Fruit fly (Drosophila melanogaster) whole organism, wandering third instar larva: Measurements from ENCODE around the gene TFAM.

Source experiments
- Abd-B ChIP-seq: fragments of >200 bp; optimal IDR thresholded peaks from 2 replicates; lab custom pipeline; 2017; ENCODE audit warnings: missing biosample characterization, missing genetic modification characterization
- CG32264 ChIP-seq: fragments of 200-800 bp; sonication (Bioruptor generic); optimal IDR thresholded peaks from 2 replicates; lab custom pipeline; 2016; ENCODE audit warnings: missing biosample characterization, missing genetic modification characterization
- CrebA ChIP-seq: fragments of 200-800 bp; sonication (Bioruptor generic); optimal IDR thresholded peaks from 2 replicates; lab custom pipeline; 2016; ENCODE audit warnings: missing biosample characterization, mild to moderate bottlenecking, missing genetic modification characterization, borderline replicate concordance
- Dfd ChIP-seq: fragments of >200 bp; optimal IDR thresholded peaks from 2 replicates; lab custom pipeline; 2017; ENCODE audit warnings: missing biosample characterization, missing genetic modification characterization
- Dif ChIP-seq: fragments of 200-275, 200-300 bp; sonication (Bioruptor generic); optimal IDR thresholded peaks from 2 replicates; lab custom pipeline; 2018; ENCODE audit warnings: missing biosample characterization, missing genetic modification characterization; ENCODE audit not compliant: partially characterized antibody
- GATAd ChIP-seq: sonication (Bioruptor generic); optimal IDR thresholded peaks from 2 replicates; lab custom pipeline; 2016; ENCODE audit warnings: missing biosample characterization, missing genetic modification characterization
- HLH106 ChIP-seq: fragments of 200-800 bp; optimal IDR thresholded peaks from 3 replicates; lab custom pipeline; 2019; ENCODE audit warnings: missing biosample characterization, mild to moderate bottlenecking, missing genetic modification characterization, moderate library complexity
- Hnf4 ChIP-seq: fragments of 200-800 bp; sonication (Bioruptor generic); optimal IDR thresholded peaks from 2 replicates; lab custom pipeline; 2016; ENCODE audit warnings: missing biosample characterization, mild to moderate bottlenecking, missing genetic modification characterization
- Hr78 ChIP-seq: fragments of >200 bp; optimal IDR thresholded peaks from 2 replicates; lab custom pipeline; 2017; ENCODE audit warnings: missing biosample characterization, missing genetic modification characterization
- Hr83 ChIP-seq: fragments of 200-300 bp; sonication (Bioruptor generic); optimal IDR thresholded peaks from 2 replicates; lab custom pipeline; 2016; ENCODE audit warnings: missing biosample characterization, mild to moderate bottlenecking, missing genetic modification characterization, moderate library complexity; ENCODE audit not compliant: poor library complexity, severe bottlenecking
- Jra ChIP-seq: sonication (Bioruptor generic); optimal IDR thresholded peaks from 2 replicates; lab custom pipeline; 2016; ENCODE audit warnings: missing biosample characterization, missing genetic modification characterization
- Mio ChIP-seq: sonication (Bioruptor generic); optimal IDR thresholded peaks from 2 replicates; lab custom pipeline; 2016; ENCODE audit warnings: missing biosample characterization, missing genetic modification characterization
- Myc ChIP-seq: fragments of >200 bp; optimal IDR thresholded peaks from 2 replicates; lab custom pipeline; 2017
- N ChIP-seq: fragments of >200 bp; optimal IDR thresholded peaks from 2 replicates; lab custom pipeline; 2018; ENCODE audit warnings: missing biosample characterization, missing external identifiers, missing genetic modification characterization
- OdsH ChIP-seq: fragments of 200-800 bp; sonication (Bioruptor generic); optimal IDR thresholded peaks from 2 replicates; lab custom pipeline; 2016; ENCODE audit warnings: missing biosample characterization, mild to moderate bottlenecking, missing genetic modification characterization
- Rel ChIP-seq, 2 experiments: fragments of 200-800 bp; sonication (Bioruptor generic) in 1 of 2; optimal IDR thresholded peaks; 2 replicates in 1 of 2; 3 replicates in 1 of 2; lab custom pipeline; 2016 to 2019; ENCODE audit warnings: mild to moderate bottlenecking in 2 of 2, missing biosample characterization in 2 of 2, missing genetic modification characterization in 2 of 2, moderate library complexity in 1 of 2
- Sp1 ChIP-seq: fragments of 200-800 bp; sonication (Bioruptor generic); optimal IDR thresholded peaks from 3 replicates; lab custom pipeline; 2019; ENCODE audit warnings: missing biosample characterization, mild to moderate bottlenecking, missing genetic modification characterization, moderate library complexity
- Vsx2 ChIP-seq: fragments of 200-300, 225-300 bp; sonication (Bioruptor generic); optimal IDR thresholded peaks from 2 replicates; lab custom pipeline; 2018; ENCODE audit warnings: missing biosample characterization, missing genetic modification characterization; ENCODE audit not compliant: partially characterized antibody
- br ChIP-seq: fragments of 200-800 bp; sonication (Bioruptor generic); optimal IDR thresholded peaks from 2 replicates; lab custom pipeline; 2016; ENCODE audit warnings: missing biosample characterization, missing genetic modification characterization
- brk ChIP-seq: fragments of 200-800 bp; sonication (Bioruptor generic); optimal IDR thresholded peaks from 2 replicates; lab custom pipeline; 2016; ENCODE audit warnings: missing biosample characterization, mild to moderate bottlenecking, missing genetic modification characterization
- dl ChIP-seq, 2 experiments: fragments of 175-275, 200-275 bp in 1 of 2; fragments of 200-275 bp in 1 of 2; sonication (Bioruptor generic); optimal IDR thresholded peaks; lab custom pipeline; 2018; ENCODE audit warnings: mild to moderate bottlenecking in 2 of 2, missing biosample characterization in 2 of 2, missing genetic modification characterization in 2 of 2, moderate library complexity in 2 of 2; ENCODE audit not compliant: partially characterized antibody in 2 of 2, insufficient read depth in 1 of 2
- dmrt93B ChIP-seq: fragments of 200-800 bp; sonication (Bioruptor generic); optimal IDR thresholded peaks from 2 replicates; lab custom pipeline; 2018; ENCODE audit warnings: missing biosample characterization, mild to moderate bottlenecking, missing genetic modification characterization
- dsf ChIP-seq: sonication (Bioruptor generic); optimal IDR thresholded peaks from 2 replicates; lab custom pipeline; 2016; ENCODE audit warnings: missing biosample characterization, missing genetic modification characterization, borderline replicate concordance
- ey ChIP-seq: fragments of 200-800 bp; sonication (Bioruptor generic); optimal IDR thresholded peaks from 2 replicates; lab custom pipeline; 2016; ENCODE audit warnings: missing biosample characterization, missing genetic modification characterization
- foxo ChIP-seq, 2 experiments: fragments of 200-800 bp; sonication (Bioruptor generic); optimal IDR thresholded peaks; 2 replicates in 1 of 2; 3 replicates in 1 of 2; lab custom pipeline; 2016 to 2017; ENCODE audit warnings: missing biosample characterization in 2 of 2, missing genetic modification characterization in 2 of 2
- fru ChIP-seq: fragments of 200-800 bp; sonication (Bioruptor generic); optimal IDR thresholded peaks from 3 replicates; lab custom pipeline; 2016; ENCODE audit warnings: missing biosample characterization, mild to moderate bottlenecking, missing genetic modification characterization
- h ChIP-seq: fragments of 200-800 bp; sonication (Bioruptor generic); optimal IDR thresholded peaks from 3 replicates; lab custom pipeline; 2016; ENCODE audit warnings: missing biosample characterization, mild to moderate bottlenecking, missing genetic modification characterization
- jim ChIP-seq: fragments of 175-275, 200-325 bp; sonication (Bioruptor generic); optimal IDR thresholded peaks from 2 replicates; lab custom pipeline; 2016; ENCODE audit warnings: missing biosample characterization, mild to moderate bottlenecking, missing genetic modification characterization
- lola ChIP-seq: fragments of >200 bp; optimal IDR thresholded peaks from 2 replicates; lab custom pipeline; 2017; ENCODE audit warnings: missing biosample characterization, missing genetic modification characterization
- pan ChIP-seq: fragments of >200 bp; optimal IDR thresholded peaks from 2 replicates; lab custom pipeline; 2017
- psq ChIP-seq: fragments of 200-800 bp; sonication (Bioruptor generic); optimal IDR thresholded peaks from 3 replicates; lab custom pipeline; 2017; ENCODE audit warnings: missing biosample characterization, mild to moderate bottlenecking, missing genetic modification characterization, moderate library complexity
- rgr ChIP-seq: fragments of 200-800 bp; sonication (Bioruptor generic); optimal IDR thresholded peaks from 3 replicates; lab custom pipeline; 2016; ENCODE audit warnings: missing biosample characterization, mild to moderate bottlenecking, missing genetic modification characterization
- sage ChIP-seq: fragments of 200-800 bp; sonication (Bioruptor generic); optimal IDR thresholded peaks from 2 replicates; lab custom pipeline; 2016; ENCODE audit warnings: missing biosample characterization, mild to moderate bottlenecking, missing genetic modification characterization
- sv ChIP-seq: fragments of 200-800 bp; sonication (Bioruptor generic); optimal IDR thresholded peaks from 3 replicates; lab custom pipeline; 2016; ENCODE audit warnings: missing biosample characterization, missing genetic modification characterization
- tai ChIP-seq: sonication (Bioruptor generic); optimal IDR thresholded peaks from 2 replicates; lab custom pipeline; 2016; ENCODE audit warnings: missing biosample characterization, missing genetic modification characterization
- usp ChIP-seq: fragments of >200 bp; optimal IDR thresholded peaks from 2 replicates; lab custom pipeline; 2017; ENCODE audit warnings: missing biosample characterization, missing genetic modification characterization

Gene TFAM

dm6 chr3R:20586409-20586808, 9.6 kb upstream of the TFAM start:
- TF ChIP-seq ey (GFP tag; lab: Kevin White, UChicago) = no peak
- TF ChIP-seq CrebA = no peak
- no peak for TF ChIP-seq Abd-B
- TF ChIP-seq jim (GFP tag; lab: Kevin White, UChicago) = no peak
- no peak for TF ChIP-seq Sp1
- no peak for TF ChIP-seq lola (GFP tag; lab: Kevin White, UChicago)
- TF ChIP-seq CG32264 (GFP tag; lab: Kevin White, UChicago) = no peak
- no peak for TF ChIP-seq usp (GFP tag; lab: Kevin White, UChicago)
- no peak for TF ChIP-seq Jra
- no peak for TF ChIP-seq GATAd (GFP tag; lab: Kevin White, UChicago)
- no peak for TF ChIP-seq Hr78 (GFP tag; lab: Kevin White, UChicago)
- TF ChIP-seq Dfd (GFP tag; lab: Kevin White, UChicago) = no peak
- TF ChIP-seq dl (GFP tag; optimal IDR thresholded peaks at IDR 0.05; lab: Kevin White, UChicago; ENCODE audit: insufficient read depth in 1 of 2, partially characterized antibody in 2 of 2) = no peak
- no peak for TF ChIP-seq sage (GFP tag; lab: Kevin White, UChicago)
- TF ChIP-seq N = no peak
- no peak for TF ChIP-seq Dif (GFP tag; lab: Kevin White, UChicago)
- TF ChIP-seq br (GFP tag; lab: Kevin White, UChicago) = no peak

- TF ChIP-seq psq (GFP tag; lab: Kevin White, UChicago) (no peak), CrebA (no peak), br (GFP tag; lab: Kevin White, UChicago) (peak; percentile 1), Jra (peak; percentile 28), HLH106 (no peak), Rel (GFP tag; optimal IDR thresholded peaks at IDR 0.05; lab: Kevin White, UChicago) (no peak), Rel (tag; optimal IDR thresholded peaks at IDR 0.05; lab: Kevin White, UChicago) (peak; percentile 35), Sp1 (peak; percentile 14), lola (GFP tag; lab: Kevin White, UChicago) (no peak)
Observed at dm6 chr3R:20585566-20585965, 8.8 kb upstream of the TFAM start, which contains the start of gene CG16953. Gene CG16953 (minus strand): TSS chr3R:20585833.

- TF ChIP-seq Abd-B (no peak), OdsH (no peak), brk (GFP tag; lab: Kevin White, UChicago) (no peak), dsf (GFP tag; lab: Kevin White, UChicago) (no peak), GATAd (GFP tag; lab: Kevin White, UChicago) (no peak), foxo (GFP tag; optimal IDR thresholded peaks at IDR 0.05; lab: Kevin White, UChicago) (no peak), tai (GFP tag; lab: Kevin White, UChicago) (no peak), jim (GFP tag; lab: Kevin White, UChicago) (no peak), Hnf4 (no peak), br (GFP tag; lab: Kevin White, UChicago) (no peak), fru (GFP tag; lab: Kevin White, UChicago) (no peak), dmrt93B (GFP tag; lab: Kevin White, UChicago) (no peak), Hr78 (GFP tag; lab: Kevin White, UChicago) (no peak), CG32264 (GFP tag; lab: Kevin White, UChicago) (no peak), h (GFP tag; lab: Kevin White, UChicago) (no peak), Myc (no peak), usp (GFP tag; lab: Kevin White, UChicago) (no peak)
Observed at dm6 chr3R:20581376-20581775, 4.6 kb upstream of the TFAM start, which contains the start of gene CG34008. Gene CG34008 (minus strand): TSS chr3R:20581522.

DNA sequence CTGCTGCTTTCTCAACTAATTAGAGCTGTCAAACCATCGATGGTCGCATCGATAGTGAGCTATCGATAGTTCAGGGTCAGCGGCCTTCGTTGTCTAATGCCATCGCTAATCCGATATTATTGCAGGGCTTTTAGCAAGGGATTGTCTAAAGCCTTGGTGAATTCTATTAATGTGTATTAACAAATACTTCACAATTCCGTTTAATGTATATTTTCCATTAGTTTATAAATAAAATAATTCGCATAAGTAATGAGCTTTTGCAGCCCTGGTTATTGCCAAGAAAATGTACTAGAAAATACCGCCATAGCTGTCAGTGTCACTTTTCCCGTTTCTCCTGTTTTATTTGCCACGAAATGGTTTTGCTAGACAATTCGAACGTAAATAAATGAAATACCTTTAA, 3.0 kb upstream of the TFAM start, which contains the start of the genes EloB and Srp14:
Gene EloB (minus strand): TSS at position 35 of the 400 bp plus-strand sequence.
Gene Srp14 (plus strand): TSS at position 300 of the 400 bp plus-strand sequence.
- TF ChIP-seq Dif (GFP tag; lab: Kevin White, UChicago) (no peak), N (no peak), jim (GFP tag; lab: Kevin White, UChicago) (no peak), br (GFP tag; lab: Kevin White, UChicago) (peak; percentile 86), OdsH (peak; percentile 80), Dfd (GFP tag; lab: Kevin White, UChicago) (no peak), psq (GFP tag; lab: Kevin White, UChicago) (peak; percentile 74), CrebA (no peak), rgr (GFP tag; lab: Kevin White, UChicago) (peak; percentile 88), dmrt93B (GFP tag; lab: Kevin White, UChicago) (no peak), Hr78 (GFP tag; lab: Kevin White, UChicago) (no peak), h (GFP tag; lab: Kevin White, UChicago) (peak; percentile 86), lola (GFP tag; lab: Kevin White, UChicago) (no peak), sv (peak; percentile 77), GATAd (GFP tag; lab: Kevin White, UChicago) (no peak), Rel (GFP tag; optimal IDR thresholded peaks at IDR 0.05; lab: Kevin White, UChicago) (no peak), Rel (tag; optimal IDR thresholded peaks at IDR 0.05; lab: Kevin White, UChicago) (peak; percentile 68), Mio (GFP tag; lab: Kevin White, UChicago) (no peak), Myc (no peak), HLH106 (peak; percentile 87), dl (GFP tag; optimal IDR thresholded peaks at IDR 0.05; lab: Kevin White, UChicago; ENCODE audit: insufficient read depth in 1 of 2, partially characterized antibody in 2 of 2) (no peak), CG32264 (GFP tag; lab: Kevin White, UChicago) (peak; percentile 49), Hnf4 (peak; percentile 92), foxo (GFP tag; optimal IDR thresholded peaks at IDR 0.05; lab: Kevin White, UChicago) (peak; percentile 57 to 88), pan (lab: Kevin White, UChicago) (no peak), Sp1 (peak; percentile 83), brk (GFP tag; lab: Kevin White, UChicago) (no peak), Jra (peak; percentile 92), sage (GFP tag; lab: Kevin White, UChicago) (no peak), ey (GFP tag; lab: Kevin White, UChicago) (peak; percentile 86), Abd-B (no peak), dsf (GFP tag; lab: Kevin White, UChicago) (no peak), Hr83 (GFP tag; lab: Kevin White, UChicago) (peak; percentile 81), usp (GFP tag; lab: Kevin White, UChicago) (no peak), Vsx2 (GFP tag; lab: Kevin White, UChicago) (no peak), tai (GFP tag; lab: Kevin White, UChicago) (no peak), fru (GFP tag; lab: Kevin White, UChicago) (peak; percentile 83)
